Worm (Caenorhabditis elegans) whole organism, young adult: ENCODE measurements around the gene ZK262.20.

ENCODE experiments used
- B0035.1 ChIP-seq: sonication (generic microtip); optimal IDR thresholded peaks from 2 replicates; lab custom pipeline; 2016; ENCODE audit warnings: missing genetic modification characterization, mild to moderate bottlenecking, missing compliant biosample characterization, missing genotype, missing genetic modification reagents
- ceh-100 ChIP-seq: fragments of 200-800 bp; sonication (Bioruptor generic); IDR thresholded peaks from 2 replicates; pipeline ENCODE4 v1.3.6; 2022; ENCODE audit warnings: missing genetic modification reagents, missing genetic modification characterization, missing compliant biosample characterization
- ekl-4 ChIP-seq: fragments of 200-800 bp; sonication (Bioruptor generic); IDR thresholded peaks from 2 replicates; pipeline ENCODE4 v1.3.6; 2022; ENCODE audit warnings: missing genetic modification reagents, missing genetic modification characterization, missing compliant biosample characterization
- ets-4 ChIP-seq: fragments of 200-800 bp; sonication (Bioruptor generic); optimal IDR thresholded peaks from 2 replicates; lab custom pipeline; 2018; ENCODE audit warnings: mild to moderate bottlenecking, missing genetic modification characterization, missing compliant biosample characterization
- gei-17 ChIP-seq: fragments of 200-800 bp; sonication (Bioruptor generic); optimal IDR thresholded peaks from 2 replicates; lab custom pipeline; 2018; ENCODE audit warnings: mild to moderate bottlenecking, missing genetic modification characterization, missing compliant biosample characterization
- lir-1 ChIP-seq: fragments of 200-800 bp; sonication (Bioruptor generic); conservative IDR thresholded peaks from 2 replicates; pipeline ENCODE4 v1.3.6; 2022; ENCODE audit warnings: missing genetic modification reagents, missing genetic modification characterization, missing compliant biosample characterization
- nfyb-1 ChIP-seq: fragments of 200-800 bp; sonication (Bioruptor generic); IDR thresholded peaks from 2 replicates; pipeline ENCODE4 v1.3.6; 2022; ENCODE audit warnings: missing genetic modification reagents, missing genetic modification characterization, missing compliant biosample characterization
- nhr-90 ChIP-seq: sonication (generic microtip); optimal IDR thresholded peaks from 2 replicates; lab custom pipeline; 2016; ENCODE audit warnings: missing genotype, mild to moderate bottlenecking, missing genetic modification characterization, missing compliant biosample characterization
- tbp1 ChIP-seq: fragments of 200-800 bp; sonication (Bioruptor generic); optimal IDR thresholded peaks from 2 replicates; lab custom pipeline; 2018; ENCODE audit warnings: mild to moderate bottlenecking, missing genetic modification characterization, missing compliant biosample characterization
- tbx-9 ChIP-seq: sonication (generic microtip); optimal IDR thresholded peaks from 2 replicates; lab custom pipeline; 2016; ENCODE audit warnings: borderline replicate concordance, missing genetic modification characterization, inconsistent platforms, missing compliant biosample characterization
- unc-130 ChIP-seq: sonication (generic microtip); optimal IDR thresholded peaks from 2 replicates; lab custom pipeline; 2016; ENCODE audit warnings: missing genetic modification reagents, missing genetic modification characterization, missing compliant biosample characterization
- unc-62 ChIP-seq: fragments of 150-350 bp; optimal IDR thresholded peaks from 2 replicates; lab custom pipeline; 2014; ENCODE audit warnings: missing biosample characterization, missing genetic modification reagents, missing genetic modification characterization

- TF ChIP-seq tbx-9 (no peak), gei-17 (GFP tag; lab: Kevin White, UChicago) (no peak), nfyb-1 (no peak), ceh-100 (GFP tag; lab: Robert Waterston, UW) (no peak), unc-130 (GFP tag; lab: Kevin White, UChicago) (no peak), B0035.1 (tag; lab: Kevin White, UChicago) (no peak), nhr-90 (tag; lab: Kevin White, UChicago) (no peak), ets-4 (no peak), unc-62 (GFP tag; lab: Kevin White, UChicago) (no peak), lir-1 (no peak), tbp1 (no peak), ekl-4 (GFP tag; lab: Robert Waterston, UW) (no peak)
Observed at ce11 chrV:18431450-18431849, 3.4 kb downstream of the ZK262.20 start, which contains the start of gene srw-82.
